Worm (Caenorhabditis elegans): ENCODE results near the gene his-3.

- TF ChIP-seq nhr-11 (tag; optimal IDR thresholded peaks at IDR 0.05) (no peak), fkh-10 (GFP tag; optimal IDR thresholded peaks at IDR 0.05) (no peak), T23F11.4 (GFP tag; optimal IDR thresholded peaks at IDR 0.05) (no peak), npax-4 (tag; optimal IDR thresholded peaks at IDR 0.05) (no peak), zip-5 (tag; optimal IDR thresholded peaks at IDR 0.05) (no peak), odd-2 (tag; optimal IDR thresholded peaks at IDR 0.05) (no peak), ceh-45 (GFP tag; IDR thresholded peaks at IDR 0.05) (no peak), mec-3 (tag; optimal IDR thresholded peaks at IDR 0.05; ENCODE audit: borderline replicate concordance) (no peak)
Measured at ce11 chrV:16024917-16025316, 15.7 kb upstream of the his-3 start.

Measured in whole organism, late embryonic.